Fruit fly (Drosophila melanogaster) whole organism, wandering third instar larva: ENCODE measurements around the gene Cpr65Ay.

Source experiments
- Abd-B ChIP-seq: fragments of >200 bp; optimal IDR thresholded peaks from 2 replicates; lab custom pipeline; 2017; ENCODE audit warnings: missing biosample characterization, missing genetic modification characterization
- HLH106 ChIP-seq: fragments of 200-800 bp; optimal IDR thresholded peaks from 3 replicates; lab custom pipeline; 2019; ENCODE audit warnings: missing biosample characterization, mild to moderate bottlenecking, missing genetic modification characterization, moderate library complexity
- Hnf4 ChIP-seq: fragments of 200-800 bp; sonication (Bioruptor generic); optimal IDR thresholded peaks from 2 replicates; lab custom pipeline; 2016; ENCODE audit warnings: missing biosample characterization, mild to moderate bottlenecking, missing genetic modification characterization
- Myc ChIP-seq: fragments of >200 bp; optimal IDR thresholded peaks from 2 replicates; lab custom pipeline; 2017
- dsf ChIP-seq: sonication (Bioruptor generic); optimal IDR thresholded peaks from 2 replicates; lab custom pipeline; 2016; ENCODE audit warnings: missing biosample characterization, missing genetic modification characterization, borderline replicate concordance
- lola ChIP-seq: fragments of >200 bp; optimal IDR thresholded peaks from 2 replicates; lab custom pipeline; 2017; ENCODE audit warnings: missing biosample characterization, missing genetic modification characterization
- pan ChIP-seq: fragments of >200 bp; optimal IDR thresholded peaks from 2 replicates; lab custom pipeline; 2017
- psq ChIP-seq: fragments of 200-800 bp; sonication (Bioruptor generic); optimal IDR thresholded peaks from 3 replicates; lab custom pipeline; 2017; ENCODE audit warnings: missing biosample characterization, mild to moderate bottlenecking, missing genetic modification characterization, moderate library complexity
- usp ChIP-seq: fragments of >200 bp; optimal IDR thresholded peaks from 2 replicates; lab custom pipeline; 2017; ENCODE audit warnings: missing biosample characterization, missing genetic modification characterization

- TF ChIP-seq Abd-B (GFP tag; lab: Kevin White, UChicago) (no peak), lola (GFP tag; lab: Kevin White, UChicago) (no peak), Hnf4 (GFP tag; lab: Kevin White, UChicago) (no peak), usp (no peak), pan (no peak), dsf (GFP tag; lab: Kevin White, UChicago) (no peak), Myc (lab: Kevin White, UChicago) (no peak), psq (GFP tag; lab: Kevin White, UChicago) (no peak), HLH106 (tag; lab: Kevin White, UChicago) (no peak)
These were observed 16.1 kb downstream of the Cpr65Ay start, which contains the start of gene Cpr65Aw for dm6 chr3L:6142313-6142712.
